Worm (Caenorhabditis elegans) whole organism, L1 larva: ENCODE data around the gene clic-1.

Source experiments
- C04F5.9 ChIP-seq: sonication (generic microtip); optimal IDR thresholded peaks from 2 replicates; lab custom pipeline; 2016; ENCODE audit warnings: missing genetic modification characterization, missing compliant biosample characterization
- aha-1 ChIP-seq: fragments of 150-350 bp; optimal IDR thresholded peaks from 2 replicates; lab custom pipeline; 2014; ENCODE audit warnings: missing biosample characterization, missing genetic modification characterization
- aly-2 ChIP-seq: fragments of 150-350 bp; optimal IDR thresholded peaks from 2 replicates; lab custom pipeline; 2014; ENCODE audit warnings: missing biosample characterization, missing genetic modification characterization
- ceh-82 ChIP-seq, 3 experiments: fragments of 150-350 bp in 1 of 3; sonication (generic microtip) in 2 of 3; optimal IDR thresholded peaks; 2 replicates each; lab custom pipeline; 2014 to 2017; ENCODE audit warnings: missing biosample characterization in 3 of 3, missing genetic modification characterization in 3 of 3
- ceh-88 ChIP-seq: fragments of 200-800 bp; sonication (Bioruptor generic); IDR thresholded peaks from 2 replicates; pipeline ENCODE4 v1.3.6; 2022; ENCODE audit warnings: missing genetic modification characterization, missing compliant biosample characterization
- dsc-1 ChIP-seq: sonication (generic microtip); optimal IDR thresholded peaks from 2 replicates; lab custom pipeline; 2016; ENCODE audit warnings: mild to moderate bottlenecking, missing genetic modification characterization, missing compliant biosample characterization
- egl-13 ChIP-seq: sonication (generic microtip); optimal IDR thresholded peaks from 2 replicates; lab custom pipeline; 2016; ENCODE audit warnings: missing genotype, missing genetic modification reagents, missing genetic modification characterization, missing compliant biosample characterization
- elt-2 ChIP-seq: sonication (generic microtip); optimal IDR thresholded peaks from 2 replicates; lab custom pipeline; 2016; ENCODE audit warnings: missing genetic modification characterization, mild to moderate bottlenecking, inconsistent platforms, missing compliant biosample characterization, missing genetic modification reagents
- elt-3 ChIP-seq, 6 experiments: fragments of 150-350 bp in 1 of 6; sonication (generic microtip); optimal IDR thresholded peaks; 2 replicates each; lab custom pipeline; 2017 to 2018; ENCODE audit warnings: missing biosample characterization in 6 of 6, missing genetic modification characterization in 6 of 6, inconsistent platforms in 1 of 6
- fkh-4 ChIP-seq: sonication (generic microtip); optimal IDR thresholded peaks from 2 replicates; lab custom pipeline; 2016; ENCODE audit warnings: missing compliant biosample characterization, missing genetic modification characterization, borderline replicate concordance
- fkh-8 ChIP-seq: sonication (generic microtip); optimal IDR thresholded peaks from 2 replicates; lab custom pipeline; 2016; ENCODE audit warnings: mild to moderate bottlenecking, missing genetic modification characterization, missing compliant biosample characterization
- fos-1 ChIP-seq: fragments of 150-350 bp; optimal IDR thresholded peaks from 2 replicates; lab custom pipeline; 2014; ENCODE audit warnings: missing biosample characterization, missing genetic modification characterization
- irx-1 ChIP-seq: sonication (generic microtip); optimal IDR thresholded peaks from 2 replicates; lab custom pipeline; 2016; ENCODE audit warnings: missing genetic modification characterization, missing compliant biosample characterization
- isw-1 ChIP-seq: fragments of 200-800 bp; sonication (Bioruptor generic); IDR thresholded peaks from 2 replicates; pipeline ENCODE4 v1.3.6; 2022; ENCODE audit warnings: missing genetic modification characterization, missing compliant biosample characterization
- jun-1 ChIP-seq: fragments of 150-350 bp; optimal IDR thresholded peaks from 2 replicates; lab custom pipeline; 2014; ENCODE audit warnings: missing biosample characterization, missing genetic modification reagents, missing genetic modification characterization
- lin-14 ChIP-seq: fragments of 200-800 bp; sonication (Bioruptor generic); optimal IDR thresholded peaks from 2 replicates; lab custom pipeline; 2018; ENCODE audit warnings: mild to moderate bottlenecking, missing genetic modification characterization, moderate library complexity, missing compliant biosample characterization
- lin-15B ChIP-seq: fragments of 150-350 bp; sonication (generic microtip); optimal IDR thresholded peaks from 3 replicates; lab custom pipeline; 2014; ENCODE audit warnings: missing biosample characterization, missing genetic modification characterization
- lin-35 ChIP-seq, 2 experiments: fragments of 150-350 bp; optimal IDR thresholded peaks; 2 replicates each; lab custom pipeline; 2014; ENCODE audit warnings: missing biosample characterization in 2 of 2, missing genetic modification characterization in 2 of 2, missing genetic modification reagents in 2 of 2
- mab-9 ChIP-seq: fragments of 200-800 bp; sonication (Bioruptor generic); IDR thresholded peaks from 2 replicates; pipeline ENCODE4 v1.3.6; 2022; ENCODE audit warnings: missing genetic modification reagents, missing genetic modification characterization, missing compliant biosample characterization
- mef-2 ChIP-seq: fragments of 150-350 bp; optimal IDR thresholded peaks from 2 replicates; lab custom pipeline; 2014; ENCODE audit warnings: missing biosample characterization, missing genetic modification characterization
- nhr-12 ChIP-seq: sonication (generic microtip); optimal IDR thresholded peaks from 2 replicates; lab custom pipeline; 2017; ENCODE audit warnings: missing biosample characterization, missing genetic modification characterization
- nhr-19 ChIP-seq: fragments of 200-800 bp; sonication (Bioruptor generic); conservative IDR thresholded peaks from 2 replicates; pipeline ENCODE4 v1.3.6; 2022; ENCODE audit warnings: missing genetic modification characterization, missing compliant biosample characterization
- nhr-47 ChIP-seq: sonication (generic microtip); optimal IDR thresholded peaks from 2 replicates; lab custom pipeline; 2016; ENCODE audit warnings: mild to moderate bottlenecking, missing genetic modification characterization, moderate library complexity, missing compliant biosample characterization
- nhr-71 ChIP-seq: sonication (generic microtip); optimal IDR thresholded peaks from 2 replicates; lab custom pipeline; 2016; ENCODE audit warnings: mild to moderate bottlenecking, missing genetic modification characterization, moderate library complexity, missing compliant biosample characterization
- nhr-76 ChIP-seq: sonication (generic microtip); optimal IDR thresholded peaks from 2 replicates; lab custom pipeline; 2017; ENCODE audit warnings: missing biosample characterization, missing genetic modification characterization
- pqm-1 ChIP-seq: sonication (generic microtip); optimal IDR thresholded peaks from 3 replicates; lab custom pipeline; 2017; ENCODE audit warnings: missing biosample characterization, missing genetic modification characterization
- rnt-1 ChIP-seq: sonication (generic microtip); optimal IDR thresholded peaks from 2 replicates; lab custom pipeline; 2016; ENCODE audit warnings: mild to moderate bottlenecking, missing genetic modification characterization, moderate library complexity, missing compliant biosample characterization
- skn-1 ChIP-seq: fragments of 150-350 bp; optimal IDR thresholded peaks from 2 replicates; lab custom pipeline; 2014; ENCODE audit warnings: missing biosample characterization, missing genetic modification characterization
- snu-23 ChIP-seq: sonication (generic microtip); optimal IDR thresholded peaks from 2 replicates; lab custom pipeline; 2016; ENCODE audit warnings: missing genetic modification characterization, missing compliant biosample characterization
- sox-4 ChIP-seq: sonication (generic microtip); optimal IDR thresholded peaks from 2 replicates; lab custom pipeline; 2016; ENCODE audit warnings: missing genetic modification characterization, missing compliant biosample characterization
- sptf-1 ChIP-seq: fragments of 150-350 bp; optimal IDR thresholded peaks from 2 replicates; lab custom pipeline; 2014; ENCODE audit warnings: missing biosample characterization, missing genetic modification characterization
- swsn-7 ChIP-seq: sonication (generic microtip); optimal IDR thresholded peaks from 2 replicates; lab custom pipeline; 2016; ENCODE audit warnings: missing genetic modification characterization, missing compliant biosample characterization
- tbx-2 ChIP-seq: sonication (generic microtip); optimal IDR thresholded peaks from 2 replicates; lab custom pipeline; 2016; ENCODE audit warnings: missing genetic modification characterization, missing compliant biosample characterization
- unc-86 ChIP-seq: sonication (generic microtip); optimal IDR thresholded peaks from 2 replicates; lab custom pipeline; 2016; ENCODE audit warnings: missing genetic modification characterization, missing compliant biosample characterization
- unc-98 ChIP-seq: fragments of 200-800 bp; sonication (Bioruptor generic); IDR thresholded peaks from 2 replicates; pipeline ENCODE4 v1.3.6; 2022; ENCODE audit warnings: missing genetic modification characterization, missing compliant biosample characterization
- vab-15 ChIP-seq: sonication (generic microtip); optimal IDR thresholded peaks from 2 replicates; lab custom pipeline; 2017; ENCODE audit warnings: missing genotype, mild to moderate bottlenecking, missing genetic modification characterization, missing compliant biosample characterization
- xbp-1 ChIP-seq: sonication (generic microtip); optimal IDR thresholded peaks from 2 replicates; lab custom pipeline; 2016; ENCODE audit warnings: missing genetic modification characterization, missing compliant biosample characterization
- ztf-4 ChIP-seq: fragments of 150-350 bp; optimal IDR thresholded peaks from 2 replicates; lab custom pipeline; 2014; ENCODE audit warnings: missing biosample characterization, missing genetic modification characterization

clic-1 gene

ce11 chrV:7728003-7728678, 6.6 kb downstream of the clic-1 start (continued):
- peak; percentile 40 for TF ChIP-seq skn-1 (tag; lab: Kevin White, UChicago)
- TF ChIP-seq tbx-2 (tag; lab: Kevin White, UChicago): peak; percentile 93
- no peak for TF ChIP-seq aly-2 (tag; lab: Kevin White, UChicago)
- no peak for TF ChIP-seq C04F5.9 (tag; lab: Kevin White, UChicago)
- peak; percentile 71 for TF ChIP-seq nhr-19
- peak; percentile 74 for TF ChIP-seq irx-1 (tag; lab: Kevin White, UChicago)
- peak; percentile 82 for TF ChIP-seq jun-1 (tag; lab: Kevin White, UChicago)
- no peak for TF ChIP-seq sptf-1 (tag; lab: Kevin White, UChicago)
- TF ChIP-seq snu-23 (GFP tag; lab: Kevin White, UChicago): peak; percentile 80
- TF ChIP-seq lin-35 (GFP tag; optimal IDR thresholded peaks at IDR 0.05; lab: Kevin White, UChicago): peak in 1 of 2 experiments; percentile 67

- peak; percentile 64 for TF ChIP-seq nhr-71
- TF ChIP-seq elt-2 (tag; lab: Kevin White, UChicago): no peak
- peak; percentile 75 for TF ChIP-seq lin-14 (GFP tag; lab: Kevin White, UChicago)
- no peak for TF ChIP-seq rnt-1 (tag; lab: Kevin White, UChicago)
- TF ChIP-seq ztf-4 (tag; lab: Kevin White, UChicago): no peak
- TF ChIP-seq tbx-2 (tag; lab: Kevin White, UChicago): peak; percentile 13
- no peak for TF ChIP-seq sox-4
- peak; percentile 55 for TF ChIP-seq unc-86
- TF ChIP-seq nhr-47 (tag; lab: Kevin White, UChicago): peak; percentile 30
- peak; percentile 37 for TF ChIP-seq egl-13 (tag; lab: Kevin White, UChicago)
- TF ChIP-seq dsc-1 (tag; lab: Kevin White, UChicago): peak; percentile 15
- TF ChIP-seq fkh-8: peak; percentile 71
- TF ChIP-seq vab-15: no peak
- TF ChIP-seq mab-9 (GFP tag; lab: Robert Waterston, UW): no peak
- TF ChIP-seq unc-98 (GFP tag; lab: Robert Waterston, UW): no peak
These were observed 7.8 kb downstream of the clic-1 start for ce11 chrV:7726927-7727326.

ce11 chrV:7726202-7726601, 8.5 kb downstream of the clic-1 start:
- TF ChIP-seq isw-1 (no peak), ceh-88 (GFP tag; lab: Robert Waterston, UW) (no peak), nhr-76 (tag; lab: Kevin White, UChicago) (no peak), swsn-7 (tag; lab: Kevin White, UChicago) (no peak), lin-15B (tag; lab: Kevin White, UChicago) (no peak), aha-1 (tag; lab: Kevin White, UChicago) (no peak), fkh-4 (no peak), mab-9 (GFP tag; lab: Robert Waterston, UW) (no peak), ceh-82 (tag; optimal IDR thresholded peaks at IDR 0.05; lab: Kevin White, UChicago) (no peak), snu-23 (GFP tag; lab: Kevin White, UChicago) (no peak), nhr-12 (no peak), rnt-1 (tag; lab: Kevin White, UChicago) (no peak), nhr-19 (no peak), pqm-1 (tag; lab: Kevin White, UChicago) (no peak), mef-2 (no peak), lin-35 (GFP tag; optimal IDR thresholded peaks at IDR 0.05; lab: Kevin White, UChicago) (no peak), xbp-1 (tag; lab: Kevin White, UChicago) (no peak), elt-3 (tag; optimal IDR thresholded peaks at IDR 0.05; lab: Kevin White, UChicago) (no peak), fos-1 (tag; lab: Kevin White, UChicago) (no peak)
